Worm (Caenorhabditis elegans) whole organism, late embryonic: ENCODE data around the gene oxy-4.

Source experiments
- Y22D7AL.16 ChIP-seq: sonication (generic microtip); optimal IDR thresholded peaks from 2 replicates; lab custom pipeline; 2016; ENCODE audit warnings: missing genetic modification characterization, missing compliant biosample characterization
- ama-1 ChIP-seq: fragments of 150-350 bp; optimal IDR thresholded peaks from 2 replicates; lab custom pipeline; 2014
- ceh-9 ChIP-seq: sonication (generic microtip); optimal IDR thresholded peaks from 2 replicates; lab custom pipeline; 2016; ENCODE audit warnings: mild to moderate bottlenecking, missing genetic modification characterization, inconsistent platforms, missing compliant biosample characterization
- ets-4 ChIP-seq: sonication (generic microtip); optimal IDR thresholded peaks from 2 replicates; lab custom pipeline; 2016; ENCODE audit warnings: missing genetic modification characterization, missing compliant biosample characterization
- fkh-6 ChIP-seq: sonication (generic microtip); optimal IDR thresholded peaks from 2 replicates; lab custom pipeline; 2016; ENCODE audit warnings: missing genetic modification characterization, missing compliant biosample characterization
- nhr-11 ChIP-seq: fragments of 150-350 bp; optimal IDR thresholded peaks from 2 replicates; lab custom pipeline; 2014; ENCODE audit warnings: missing biosample characterization, missing genetic modification characterization
- pag-3 ChIP-seq: sonication (generic microtip); optimal IDR thresholded peaks from 2 replicates; lab custom pipeline; 2016; ENCODE audit warnings: missing compliant biosample characterization, missing genetic modification characterization, borderline replicate concordance
- pqm-1 ChIP-seq: sonication (generic microtip); optimal IDR thresholded peaks from 2 replicates; lab custom pipeline; 2016; ENCODE audit warnings: missing genetic modification characterization, missing compliant biosample characterization
- rnt-1 ChIP-seq: sonication (generic microtip); optimal IDR thresholded peaks from 2 replicates; lab custom pipeline; 2016; ENCODE audit warnings: missing genetic modification characterization, missing compliant biosample characterization
- sox-2 ChIP-seq: fragments of 200-800 bp; sonication (Bioruptor generic); IDR thresholded peaks from 2 replicates; pipeline ENCODE4 v1.3.6; 2022; ENCODE audit warnings: missing genetic modification reagents, missing genetic modification characterization, missing compliant biosample characterization
- ttx-3 ChIP-seq: sonication (generic microtip); optimal IDR thresholded peaks from 2 replicates; lab custom pipeline; 2016; ENCODE audit warnings: missing genetic modification reagents, missing genetic modification characterization, missing compliant biosample characterization
- zip-5 ChIP-seq: sonication (generic microtip); optimal IDR thresholded peaks from 2 replicates; lab custom pipeline; 2016; ENCODE audit warnings: missing genetic modification characterization, missing compliant biosample characterization

ce11 chrIII:5173622-5174021, 15.0 kb upstream of the oxy-4 start, which contains the start of gene cid-1:
- TF ChIP-seq pqm-1 (tag; lab: Kevin White, UChicago) (no peak), ceh-9 (tag; lab: Kevin White, UChicago) (no peak), ttx-3 (tag; lab: Kevin White, UChicago) (no peak), ama-1 (no peak), zip-5 (tag; lab: Kevin White, UChicago) (no peak), sox-2 (GFP tag; lab: Robert Waterston, UW) (no peak), Y22D7AL.16 (tag; lab: Kevin White, UChicago) (no peak), rnt-1 (tag; lab: Kevin White, UChicago) (no peak), fkh-6 (tag; lab: Kevin White, UChicago) (no peak), pag-3 (no peak), nhr-11 (tag; lab: Kevin White, UChicago) (no peak), ets-4 (tag; lab: Kevin White, UChicago) (no peak)
